Worm (Caenorhabditis elegans): ENCODE data around the gene C30F2.2.

DNA sequence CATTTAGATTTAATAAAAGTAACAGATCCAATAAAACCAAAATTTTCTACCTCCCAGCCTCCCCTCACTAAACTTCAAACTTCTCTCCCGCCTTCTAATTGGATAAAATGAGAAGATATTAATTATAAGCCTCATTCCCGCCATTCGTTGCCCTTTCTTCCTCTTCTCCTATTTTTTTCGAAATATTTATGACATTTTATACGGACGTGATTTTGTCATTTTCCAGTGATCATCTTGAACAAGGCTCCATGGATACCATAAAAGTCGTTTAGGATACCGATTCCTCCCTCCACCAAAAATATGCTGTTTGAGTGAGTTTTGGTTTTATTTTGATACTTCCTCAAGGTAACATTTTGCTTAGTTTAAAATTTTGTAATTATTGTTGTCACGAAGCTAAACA lies 18.4 kb upstream of the C30F2.2 start, which contains the start of gene ZK1073.2:
- no peak for TF ChIP-seq him-1 (tag; optimal IDR thresholded peaks at IDR 0.05)
- TF ChIP-seq dao-5 (tag; optimal IDR thresholded peaks at IDR 0.05) = no peak
- TF ChIP-seq W03F9.2 (tag; optimal IDR thresholded peaks at IDR 0.05) = no peak

All from whole organism, L4/young adult.